Fruit fly (Drosophila melanogaster) whole organism, prepupa: ENCODE data around the gene Tgt.

Experiments
- Blimp-1 ChIP-seq: fragments of 200-800 bp; sonication (Bioruptor generic); optimal IDR thresholded peaks from 3 replicates; lab custom pipeline; 2017; ENCODE audit warnings: missing biosample characterization, missing genetic modification characterization, mild to moderate bottlenecking, moderate library complexity, missing genetic modification reagents
- CG34406 ChIP-seq: fragments of 200-800 bp; sonication (Bioruptor generic); optimal IDR thresholded peaks from 3 replicates; lab custom pipeline; 2016; ENCODE audit warnings: missing biosample characterization, missing genetic modification characterization
- CG6854 ChIP-seq: fragments of 200-800 bp; sonication (Bioruptor generic); optimal IDR thresholded peaks from 2 replicates; lab custom pipeline; 2017; ENCODE audit warnings: missing biosample characterization, mild to moderate bottlenecking, missing genetic modification characterization
- CG9139 ChIP-seq: fragments of 200-800 bp; sonication (Bioruptor generic); optimal IDR thresholded peaks from 3 replicates; lab custom pipeline; 2017; ENCODE audit warnings: missing biosample characterization, mild to moderate bottlenecking, missing genetic modification characterization
- Ets21C ChIP-seq: fragments of 200-800 bp; sonication (Bioruptor generic); optimal IDR thresholded peaks from 3 replicates; lab custom pipeline; 2016; ENCODE audit warnings: missing biosample characterization, missing genetic modification characterization
- Sox14 ChIP-seq: fragments of 200-800 bp; sonication (Bioruptor generic); optimal IDR thresholded peaks from 3 replicates; lab custom pipeline; 2016; ENCODE audit warnings: missing biosample characterization, missing genetic modification characterization
- Sox15 ChIP-seq: fragments of 200-800 bp; sonication (Bioruptor generic); optimal IDR thresholded peaks from 3 replicates; lab custom pipeline; 2016; ENCODE audit warnings: missing biosample characterization, missing genetic modification characterization
- lz ChIP-seq: fragments of 200-800 bp; sonication (Bioruptor generic); optimal IDR thresholded peaks from 3 replicates; lab custom pipeline; 2016; ENCODE audit warnings: missing biosample characterization, missing genetic modification characterization

- no peak for TF ChIP-seq Sox15
- no peak for TF ChIP-seq Blimp-1
- no peak for TF ChIP-seq Sox14
- no peak for TF ChIP-seq Ets21C (GFP tag; lab: Kevin White, UChicago)
- TF ChIP-seq lz, result no peak
- no peak for TF ChIP-seq CG6854 (GFP tag; lab: Kevin White, UChicago)
- TF ChIP-seq CG34406 (GFP tag; lab: Kevin White, UChicago), result no peak
- no peak for TF ChIP-seq CG9139 (GFP tag; lab: Kevin White, UChicago)
These were observed 46.8 kb downstream of the Tgt start for dm6 chr2L:1230691-1231090.
